Worm (Caenorhabditis elegans): ENCODE measurements around the gene Y51H4A.937.

Y51H4A.937 gene

ce11 chrIV:16498031-16498442 is 30.4 kb upstream of the Y51H4A.937 start (continued):
- no peak for TF ChIP-seq madf-6 (GFP tag; IDR thresholded peaks at IDR 0.05)
- no peak for TF ChIP-seq ceh-58 (GFP tag; IDR thresholded peaks at IDR 0.05)
- no peak for TF ChIP-seq hlh-26 (GFP tag; conservative IDR thresholded peaks at IDR 0.05)
- TF ChIP-seq mes-4 (tag; optimal IDR thresholded peaks at IDR 0.05), result no peak
- peak; percentile 21 for TF ChIP-seq ceh-27 (GFP tag; optimal IDR thresholded peaks at IDR 0.05)
- TF ChIP-seq let-607 (tag; optimal IDR thresholded peaks at IDR 0.05), result no peak
- TF ChIP-seq lin-40 (tag; optimal IDR thresholded peaks at IDR 0.05), result peak; percentile 30
- TF ChIP-seq K12H6.12 (tag; optimal IDR thresholded peaks at IDR 0.05), result peak; percentile 45
- TF ChIP-seq ztf-26 (tag; optimal IDR thresholded peaks at IDR 0.05), result no peak
- no peak for TF ChIP-seq ets-4 (GFP tag; optimal IDR thresholded peaks at IDR 0.05)
- TF ChIP-seq lsy-27 (tag; optimal IDR thresholded peaks at IDR 0.05; ENCODE audit: borderline replicate concordance, insufficient read depth), result no peak
- TF ChIP-seq ceh-79 (tag; optimal IDR thresholded peaks at IDR 0.05), result no peak
- TF ChIP-seq nfya-2 (GFP tag; IDR thresholded peaks at IDR 0.05), result no peak
- TF ChIP-seq lin-54 (GFP tag; optimal IDR thresholded peaks at IDR 0.05), result no peak
- TF ChIP-seq lin-35 (GFP tag; optimal IDR thresholded peaks at IDR 0.05), result no peak
- TF ChIP-seq F10E7.11 (tag; optimal IDR thresholded peaks at IDR 0.05), result no peak
- no peak for TF ChIP-seq F49E8.2 (tag; optimal IDR thresholded peaks at IDR 0.05; ENCODE audit: insufficient read depth)
- TF ChIP-seq cebp-1 (GFP tag; IDR thresholded peaks at IDR 0.05), result no peak
- TF ChIP-seq cebp-1 (tag; optimal IDR thresholded peaks at IDR 0.05), result peak; percentile 53
- 0 out of 2 replicates have a peak, but pooled peaks have one; percentile 31 for TF ChIP-seq egrh-3 (GFP tag; IDR thresholded peaks at IDR 0.05)
- no peak for TF ChIP-seq zim-3 (tag; optimal IDR thresholded peaks at IDR 0.05)
- peak; percentile 40; the same call in 1 of the 2 replicates for TF ChIP-seq K11D2.4 (GFP tag; IDR thresholded peaks at IDR 0.05)
- no peak for TF ChIP-seq sptf-2 (GFP tag; optimal IDR thresholded peaks at IDR 0.05)
- TF ChIP-seq ztf-18 (tag; optimal IDR thresholded peaks at IDR 0.05), result no peak
- TF ChIP-seq somi-1 (GFP tag; optimal IDR thresholded peaks at IDR 0.05), result peak; percentile 82
- no peak for TF ChIP-seq hmg-20 (GFP tag; IDR thresholded peaks at IDR 0.05)
- TF ChIP-seq F55B11.4 (tag; optimal IDR thresholded peaks at IDR 0.05; ENCODE audit: borderline replicate concordance, insufficient read depth), result no peak
- TF ChIP-seq C06A6.2 (GFP tag; conservative IDR thresholded peaks at IDR 0.05), result no peak
- TF ChIP-seq hmg-1.2 (GFP tag; IDR thresholded peaks at IDR 0.05), result peak; percentile 5; the same call in 1 of the 2 replicates
- TF ChIP-seq mxl-1 (tag; optimal IDR thresholded peaks at IDR 0.05), result no peak
- no peak for TF ChIP-seq atf-7 (tag; optimal IDR thresholded peaks at IDR 0.05)
- no peak for TF ChIP-seq egl-18 (GFP tag; IDR thresholded peaks at IDR 0.05)
- TF ChIP-seq rpc-1 (optimal IDR thresholded peaks at IDR 0.05), result no peak
- TF ChIP-seq rpc-1 (tag; optimal IDR thresholded peaks at IDR 0.05), result no peak

DNA sequence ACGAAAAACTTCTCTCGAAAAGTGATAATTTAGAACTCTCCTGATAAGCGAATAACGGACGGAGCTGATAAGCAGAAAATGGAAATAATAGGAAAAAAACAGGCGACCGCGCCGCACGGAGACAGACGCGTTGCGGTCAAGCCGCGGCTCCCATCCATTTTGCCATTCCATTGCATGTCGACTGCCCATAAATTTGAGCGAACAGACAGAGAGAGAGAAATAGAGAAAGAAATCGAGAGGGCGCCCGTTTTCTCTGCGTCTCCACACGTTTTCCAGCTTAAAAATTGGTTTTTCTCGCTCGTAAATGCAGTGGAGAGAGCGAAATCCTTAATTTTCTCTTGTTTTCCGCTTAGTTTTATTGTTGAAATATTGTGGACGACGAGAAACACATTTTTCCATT is 26.6 kb upstream of the Y51H4A.937 start:
- peak; percentile 82 for TF ChIP-seq nhr-80 (tag; optimal IDR thresholded peaks at IDR 0.05)
- TF ChIP-seq dox-1 (GFP tag; IDR thresholded peaks at IDR 0.05), result peak; percentile 71
- peak; percentile 25 for TF ChIP-seq madf-10 (tag; optimal IDR thresholded peaks at IDR 0.05)
- TF ChIP-seq madf-3 (GFP tag; IDR thresholded peaks at IDR 0.05), result 0 out of 2 replicates have a peak, but pooled peaks have one; percentile 6
- TF ChIP-seq attf-3 (GFP tag; conservative IDR thresholded peaks at IDR 0.05), result no peak
- TF ChIP-seq lin-35 (GFP tag; optimal IDR thresholded peaks at IDR 0.05), result peak in 1 of 3 experiments; percentile 45
- TF ChIP-seq Y95B8A.8 (GFP tag; IDR thresholded peaks at IDR 0.05), result 0 out of 2 replicates have a peak, but pooled peaks have one; percentile 57
- peak; percentile 70 for TF ChIP-seq B0336.3 (GFP tag; IDR thresholded peaks at IDR 0.05)
- TF ChIP-seq snpc-3.4 (tag; optimal IDR thresholded peaks at IDR 0.05), result no peak
- TF ChIP-seq rpc-1 (optimal IDR thresholded peaks at IDR 0.05), result no peak
- TF ChIP-seq rpc-1 (tag; optimal IDR thresholded peaks at IDR 0.05), result no peak
- TF ChIP-seq nfyb-1 (GFP tag; IDR thresholded peaks at IDR 0.05), result peak; percentile 56; the same call in 1 of the 2 replicates
- TF ChIP-seq cebp-1 (GFP tag; IDR thresholded peaks at IDR 0.05), result no peak
- TF ChIP-seq cebp-1 (tag; optimal IDR thresholded peaks at IDR 0.05), result peak; percentile 82
- TF ChIP-seq athp-1 (tag; optimal IDR thresholded peaks at IDR 0.05), result peak; percentile 8
- TF ChIP-seq ZK185.1 (tag; optimal IDR thresholded peaks at IDR 0.05; ENCODE audit: poor library complexity, severe bottlenecking), result peak; percentile 15
- peak; percentile 51 for TF ChIP-seq lin-40 (tag; optimal IDR thresholded peaks at IDR 0.05)
- TF ChIP-seq hlh-12 (tag; optimal IDR thresholded peaks at IDR 0.05), result no peak
- TF ChIP-seq zfh-2 (GFP tag; conservative IDR thresholded peaks at IDR 0.05), result peak; percentile 77
- TF ChIP-seq B0035.1 (tag; optimal IDR thresholded peaks at IDR 0.05), result no peak
- TF ChIP-seq hmg-1.2 (GFP tag; IDR thresholded peaks at IDR 0.05), result peak; percentile 71; the same call in 1 of the 2 replicates
- TF ChIP-seq attf-5 (GFP tag; optimal IDR thresholded peaks at IDR 0.05), result peak; percentile 36

Measured in whole organism, young adult.